Worm (Caenorhabditis elegans) whole organism, young adult: ENCODE measurements around the gene C28D4.18.

Experiments
- B0019.2 ChIP-seq: fragments of 200-800 bp; sonication (Bioruptor generic); conservative IDR thresholded peaks from 2 replicates; pipeline ENCODE4 v1.3.6; 2022; ENCODE audit warnings: missing genetic modification reagents, missing genetic modification characterization, missing compliant biosample characterization
- B0035.1 ChIP-seq: sonication (generic microtip); optimal IDR thresholded peaks from 2 replicates; lab custom pipeline; 2016; ENCODE audit warnings: missing genetic modification characterization, mild to moderate bottlenecking, missing compliant biosample characterization, missing genotype, missing genetic modification reagents
- B0261.1 ChIP-seq: sonication (generic microtip); optimal IDR thresholded peaks from 2 replicates; lab custom pipeline; 2016; ENCODE audit warnings: mild to moderate bottlenecking, missing genetic modification characterization, moderate library complexity, missing compliant biosample characterization
- C17E4.6 ChIP-seq: fragments of 200-800 bp; sonication (Bioruptor generic); IDR thresholded peaks from 2 replicates; pipeline ENCODE4 v1.3.6; 2022; ENCODE audit warnings: missing genetic modification reagents, missing genetic modification characterization, missing compliant biosample characterization
- D2030.7 ChIP-seq: fragments of 200-800 bp; sonication (Bioruptor generic); IDR thresholded peaks from 2 replicates; pipeline ENCODE4 v1.3.6; 2022; ENCODE audit warnings: missing genetic modification reagents, missing genetic modification characterization, missing compliant biosample characterization
- F22D6.2 ChIP-seq: sonication (generic microtip); optimal IDR thresholded peaks from 2 replicates; lab custom pipeline; 2016; ENCODE audit warnings: mild to moderate bottlenecking, missing genetic modification characterization, missing compliant biosample characterization
- F23B12.7 ChIP-seq: sonication (generic microtip); optimal IDR thresholded peaks from 2 replicates; lab custom pipeline; 2017; ENCODE audit warnings: missing genetic modification characterization, mild to moderate bottlenecking, missing compliant biosample characterization, antibody characterized with exemption, moderate library complexity; ENCODE audit not compliant: insufficient read depth
- F37B4.10 ChIP-seq: fragments of 200-800 bp; sonication (Bioruptor generic); IDR thresholded peaks from 2 replicates; pipeline ENCODE4 v1.3.6; 2022; ENCODE audit warnings: missing genetic modification characterization, missing compliant biosample characterization
- F57A8.1 ChIP-seq: fragments of 200-800 bp; sonication (Bioruptor generic); optimal IDR thresholded peaks from 2 replicates; lab custom pipeline; 2018; ENCODE audit warnings: mild to moderate bottlenecking, missing genetic modification characterization, moderate library complexity, missing compliant biosample characterization
- K12H6.12 ChIP-seq: fragments of 200-800 bp; sonication (Bioruptor generic); optimal IDR thresholded peaks from 2 replicates; lab custom pipeline; 2018; ENCODE audit warnings: mild to moderate bottlenecking, missing genetic modification characterization, missing compliant biosample characterization
- Y67H2A.10 ChIP-seq: fragments of 200-800 bp; sonication (Bioruptor generic); conservative IDR thresholded peaks from 2 replicates; pipeline ENCODE4 v1.3.6; 2022; ENCODE audit warnings: missing genetic modification reagents, missing genetic modification characterization, missing compliant biosample characterization
- Y79H2A.3 ChIP-seq: fragments of 200-800 bp; sonication (Bioruptor generic); conservative IDR thresholded peaks from 2 replicates; pipeline ENCODE4 v1.3.6; 2022; ENCODE audit warnings: missing genetic modification reagents, missing genetic modification characterization, missing compliant biosample characterization
- ZK185.1 ChIP-seq: sonication (generic microtip); optimal IDR thresholded peaks from 2 replicates; lab custom pipeline; 2016; ENCODE audit warnings: mild to moderate bottlenecking, missing genetic modification characterization, missing compliant biosample characterization; ENCODE audit not compliant: poor library complexity, severe bottlenecking
- aptf-2 ChIP-seq: fragments of 200-800 bp; sonication (Bioruptor generic); conservative IDR thresholded peaks from 2 replicates; pipeline ENCODE4 v1.3.6; 2022; ENCODE audit warnings: missing genetic modification reagents, missing genetic modification characterization, missing compliant biosample characterization
- attf-3 ChIP-seq: fragments of 200-800 bp; sonication (Bioruptor generic); conservative IDR thresholded peaks from 2 replicates; pipeline ENCODE4 v1.3.6; 2022; ENCODE audit warnings: missing genetic modification reagents, missing genetic modification characterization, missing compliant biosample characterization
- bed-2 ChIP-seq: fragments of 200-800 bp; sonication (Bioruptor generic); IDR thresholded peaks from 2 replicates; pipeline ENCODE4 v1.3.6; 2022; ENCODE audit warnings: missing genetic modification reagents, missing genetic modification characterization, missing compliant biosample characterization
- ccch-3 ChIP-seq: fragments of 200-800 bp; sonication (Bioruptor generic); optimal IDR thresholded peaks from 2 replicates; lab custom pipeline; 2018; ENCODE audit warnings: mild to moderate bottlenecking, missing genetic modification characterization, missing compliant biosample characterization
- ceh-27 ChIP-seq: fragments of 200-800 bp; sonication (Bioruptor generic); optimal IDR thresholded peaks from 2 replicates; lab custom pipeline; 2018; ENCODE audit warnings: mild to moderate bottlenecking, missing genetic modification characterization, moderate library complexity, missing compliant biosample characterization
- ceh-79 ChIP-seq: sonication (generic microtip); optimal IDR thresholded peaks from 2 replicates; lab custom pipeline; 2017; ENCODE audit warnings: mild to moderate bottlenecking, missing genetic modification characterization, missing compliant biosample characterization
- chd-7 ChIP-seq: sonication (generic microtip); optimal IDR thresholded peaks from 2 replicates; lab custom pipeline; 2016; ENCODE audit warnings: mild to moderate bottlenecking, missing genetic modification characterization, moderate library complexity, missing compliant biosample characterization
- dpl-1 ChIP-seq: fragments of 150-350 bp; optimal IDR thresholded peaks from 2 replicates; lab custom pipeline; 2014; ENCODE audit warnings: missing biosample characterization, missing genetic modification reagents, missing genetic modification characterization
- egl-44 ChIP-seq: fragments of 200-800 bp; sonication (Bioruptor generic); IDR thresholded peaks from 2 replicates; pipeline ENCODE4 v1.3.6; 2022; ENCODE audit warnings: missing genetic modification reagents, missing genetic modification characterization, missing compliant biosample characterization
- egrh-3 ChIP-seq: fragments of 200-800 bp; sonication (Bioruptor generic); IDR thresholded peaks from 2 replicates; pipeline ENCODE4 v1.3.6; 2022; ENCODE audit warnings: missing genetic modification reagents, missing genetic modification characterization, missing compliant biosample characterization
- ekl-4 ChIP-seq: fragments of 200-800 bp; sonication (Bioruptor generic); IDR thresholded peaks from 2 replicates; pipeline ENCODE4 v1.3.6; 2022; ENCODE audit warnings: missing genetic modification reagents, missing genetic modification characterization, missing compliant biosample characterization
- ets-4 ChIP-seq: fragments of 200-800 bp; sonication (Bioruptor generic); optimal IDR thresholded peaks from 2 replicates; lab custom pipeline; 2018; ENCODE audit warnings: mild to moderate bottlenecking, missing genetic modification characterization, missing compliant biosample characterization
- hmg-20 ChIP-seq: fragments of 200-800 bp; sonication (Bioruptor generic); IDR thresholded peaks from 2 replicates; pipeline ENCODE4 v1.3.6; 2022; ENCODE audit warnings: missing genetic modification reagents, missing genetic modification characterization, missing compliant biosample characterization
- hrde-1 ChIP-seq: sonication (generic microtip); optimal IDR thresholded peaks from 2 replicates; lab custom pipeline; 2016; ENCODE audit warnings: missing genetic modification characterization, mild to moderate bottlenecking, missing compliant biosample characterization, moderate library complexity, missing genotype, missing genetic modification reagents, borderline replicate concordance
- hsf-1 ChIP-seq: fragments of 200-800 bp; sonication (Bioruptor generic); IDR thresholded peaks from 2 replicates; pipeline ENCODE4 v1.3.6; 2022; ENCODE audit warnings: missing genetic modification reagents, missing genetic modification characterization, missing compliant biosample characterization
- lin-26 ChIP-seq: fragments of 200-800 bp; sonication (Bioruptor generic); IDR thresholded peaks from 2 replicates; pipeline ENCODE4 v1.3.6; 2022; ENCODE audit warnings: missing genetic modification reagents, missing genetic modification characterization, missing compliant biosample characterization
- lin-54 ChIP-seq: fragments of 200-800 bp; sonication (Bioruptor generic); optimal IDR thresholded peaks from 2 replicates; lab custom pipeline; 2018; ENCODE audit warnings: mild to moderate bottlenecking, missing genetic modification characterization, missing compliant biosample characterization
- lir-1 ChIP-seq: fragments of 200-800 bp; sonication (Bioruptor generic); conservative IDR thresholded peaks from 2 replicates; pipeline ENCODE4 v1.3.6; 2022; ENCODE audit warnings: missing genetic modification reagents, missing genetic modification characterization, missing compliant biosample characterization
- lsy-27 ChIP-seq: sonication (generic microtip); optimal IDR thresholded peaks from 2 replicates; lab custom pipeline; 2017; ENCODE audit warnings: missing genetic modification characterization, mild to moderate bottlenecking, missing compliant biosample characterization, antibody characterized with exemption, missing genotype, borderline replicate concordance; ENCODE audit not compliant: insufficient read depth
- mcd-1 ChIP-seq: fragments of 200-800 bp; sonication (Bioruptor generic); IDR thresholded peaks from 2 replicates; pipeline ENCODE4 v1.3.6; 2022; ENCODE audit warnings: missing genetic modification reagents, missing genetic modification characterization, missing compliant biosample characterization
- nfya-2 ChIP-seq: fragments of 200-800 bp; sonication (Bioruptor generic); IDR thresholded peaks from 2 replicates; pipeline ENCODE4 v1.3.6; 2022; ENCODE audit warnings: missing genetic modification reagents, missing genetic modification characterization, missing compliant biosample characterization
- nfyb-1 ChIP-seq: fragments of 200-800 bp; sonication (Bioruptor generic); IDR thresholded peaks from 2 replicates; pipeline ENCODE4 v1.3.6; 2022; ENCODE audit warnings: missing genetic modification reagents, missing genetic modification characterization, missing compliant biosample characterization
- nhr-179 ChIP-seq: sonication (generic microtip); optimal IDR thresholded peaks from 2 replicates; lab custom pipeline; 2016; ENCODE audit warnings: mild to moderate bottlenecking, missing genetic modification characterization, missing compliant biosample characterization
- nhr-90 ChIP-seq: sonication (generic microtip); optimal IDR thresholded peaks from 2 replicates; lab custom pipeline; 2016; ENCODE audit warnings: missing genotype, mild to moderate bottlenecking, missing genetic modification characterization, missing compliant biosample characterization
- pbrm-1 ChIP-seq: fragments of 200-800 bp; sonication (Bioruptor generic); IDR thresholded peaks from 2 replicates; pipeline ENCODE4 v1.3.6; 2022; ENCODE audit warnings: missing genetic modification reagents, missing genetic modification characterization, missing compliant biosample characterization
- pha-4 ChIP-seq: fragments of 150-350 bp; sonication (generic microtip); optimal IDR thresholded peaks from 2 replicates; lab custom pipeline; 2014; ENCODE audit warnings: missing biosample characterization, missing genetic modification reagents, missing genetic modification characterization
- repo-1 ChIP-seq: sonication (generic microtip); optimal IDR thresholded peaks from 2 replicates; lab custom pipeline; 2017; ENCODE audit warnings: mild to moderate bottlenecking, missing genetic modification characterization, missing compliant biosample characterization
- snpc-3.4 ChIP-seq: sonication (generic microtip); optimal IDR thresholded peaks from 2 replicates; lab custom pipeline; 2017; ENCODE audit warnings: missing genetic modification characterization, mild to moderate bottlenecking, missing compliant biosample characterization, antibody characterized with exemption, moderate library complexity, missing genotype, missing genetic modification reagents
- sptf-2 ChIP-seq: fragments of 200-800 bp; sonication (Bioruptor generic); optimal IDR thresholded peaks from 2 replicates; lab custom pipeline; 2018; ENCODE audit warnings: mild to moderate bottlenecking, missing genetic modification characterization, missing compliant biosample characterization
- tlf-1 ChIP-seq: fragments of 200-800 bp; sonication (Bioruptor generic); optimal IDR thresholded peaks from 2 replicates; lab custom pipeline; 2018; ENCODE audit warnings: mild to moderate bottlenecking, missing genetic modification characterization, missing compliant biosample characterization
- unc-130 ChIP-seq: sonication (generic microtip); optimal IDR thresholded peaks from 2 replicates; lab custom pipeline; 2016; ENCODE audit warnings: missing genetic modification reagents, missing genetic modification characterization, missing compliant biosample characterization
- zfh-2 ChIP-seq: fragments of 200-800 bp; sonication (Bioruptor generic); conservative IDR thresholded peaks from 2 replicates; pipeline ENCODE4 v1.3.6; 2022; ENCODE audit warnings: missing genetic modification reagents, missing genetic modification characterization, missing compliant biosample characterization

Gene C28D4.18

ce11 chrIV:9724948-9725347 lies at the start of gene C28D4.18, which contains the start of gene nhr-138:
Gene C28D4.18, plus strand, starts transcription at chrIV:9725280.
Gene nhr-138, plus strand, starts transcription at chrIV:9725251.
- TF ChIP-seq nhr-179 (tag; lab: Kevin White, UChicago): no peak
- no peak for TF ChIP-seq bed-2 (GFP tag; lab: Robert Waterston, UW)
- no peak for TF ChIP-seq lin-26 (GFP tag; lab: Robert Waterston, UW)
- TF ChIP-seq aptf-2 (GFP tag; lab: Robert Waterston, UW): no peak
- TF ChIP-seq ZK185.1 (tag; lab: Kevin White, UChicago): no peak
- no peak for TF ChIP-seq egl-44
- no peak for TF ChIP-seq ceh-27 (GFP tag; lab: Kevin White, UChicago)
- TF ChIP-seq C17E4.6 (GFP tag; lab: Robert Waterston, UW): no peak
- no peak for TF ChIP-seq F37B4.10
- TF ChIP-seq F57A8.1 (GFP tag; lab: Kevin White, UChicago): no peak
- no peak for TF ChIP-seq Y67H2A.10 (GFP tag; lab: Robert Waterston, UW)
- no peak for TF ChIP-seq lir-1
- TF ChIP-seq repo-1 (tag; lab: Kevin White, UChicago): no peak
- no peak for TF ChIP-seq hsf-1 (GFP tag; lab: Robert Waterston, UW)
- TF ChIP-seq attf-3 (GFP tag; lab: Robert Waterston, UW): no peak
- TF ChIP-seq B0035.1 (tag; lab: Kevin White, UChicago): no peak
- no peak for TF ChIP-seq nfyb-1 (GFP tag; lab: Robert Waterston, UW)
- no peak for TF ChIP-seq B0019.2 (GFP tag; lab: Robert Waterston, UW)
- no peak for TF ChIP-seq D2030.7 (GFP tag; lab: Robert Waterston, UW)
- TF ChIP-seq lin-54 (GFP tag; lab: Kevin White, UChicago): no peak

ce11 chrIV:9675572-9675971 lies 49.5 kb upstream of the C28D4.18 start, which contains the start of gene nhr-34:
Gene nhr-34, minus strand, starts transcription at chrIV:9675672.
- no peak for TF ChIP-seq Y79H2A.3 (GFP tag; lab: Robert Waterston, UW)
- TF ChIP-seq hsf-1 (GFP tag; lab: Robert Waterston, UW): no peak
- TF ChIP-seq zfh-2: no peak
- no peak for TF ChIP-seq unc-130
- TF ChIP-seq B0035.1 (tag; lab: Kevin White, UChicago): no peak
- no peak for TF ChIP-seq ccch-3 (GFP tag; lab: Kevin White, UChicago)
- TF ChIP-seq F23B12.7 (tag; lab: Kevin White, UChicago): no peak
- TF ChIP-seq ets-4 (GFP tag; lab: Kevin White, UChicago): no peak
- TF ChIP-seq snpc-3.4: no peak
- no peak for TF ChIP-seq ceh-79 (tag; lab: Kevin White, UChicago)
- no peak for TF ChIP-seq egrh-3
- no peak for TF ChIP-seq F22D6.2 (tag; lab: Kevin White, UChicago)
- no peak for TF ChIP-seq nfyb-1 (GFP tag; lab: Robert Waterston, UW)
- TF ChIP-seq nhr-179 (tag; lab: Kevin White, UChicago): no peak
- TF ChIP-seq chd-7 (tag; lab: Kevin White, UChicago): no peak
- TF ChIP-seq sptf-2 (GFP tag; lab: Kevin White, UChicago): no peak
- no peak for TF ChIP-seq hrde-1
- TF ChIP-seq hmg-20 (GFP tag; lab: Robert Waterston, UW): no peak
- TF ChIP-seq tlf-1 (GFP tag; lab: Kevin White, UChicago): no peak
- no peak for TF ChIP-seq bed-2 (GFP tag; lab: Robert Waterston, UW)

- TF ChIP-seq K12H6.12 (tag; lab: Kevin White, UChicago): no peak
- no peak for TF ChIP-seq B0261.1 (tag; lab: Kevin White, UChicago)
- TF ChIP-seq nfyb-1 (GFP tag; lab: Robert Waterston, UW): 0 out of 2 replicates have a peak, but pooled peaks have one; percentile 25
- no peak for TF ChIP-seq dpl-1
- no peak for TF ChIP-seq nfya-2 (GFP tag; lab: Robert Waterston, UW)
- TF ChIP-seq pha-4 (tag; lab: Kevin White, UChicago): no peak
- no peak for TF ChIP-seq ekl-4
- TF ChIP-seq lsy-27 (tag; lab: Kevin White, UChicago): no peak
- no peak for TF ChIP-seq hrde-1
- no peak for TF ChIP-seq nhr-90
- no peak for TF ChIP-seq mcd-1 (GFP tag; lab: Robert Waterston, UW)
- no peak for TF ChIP-seq pbrm-1 (GFP tag; lab: Robert Waterston, UW)
Observed at ce11 chrIV:9676535-9676934, 48.5 kb upstream of the C28D4.18 start.
